Worm (Caenorhabditis elegans) whole organism, midembryonic: ENCODE measurements around the gene lgc-10.

ENCODE experiments used
- med-1 ChIP-seq: sonication (generic microtip); optimal IDR thresholded peaks from 2 replicates; lab custom pipeline; 2017; ENCODE audit warnings: missing genetic modification characterization, mild to moderate bottlenecking, missing compliant biosample characterization, antibody characterized with exemption, missing genetic modification reagents; ENCODE audit not compliant: insufficient read depth
- ref-1 ChIP-seq: fragments of 200-800 bp; sonication (Bioruptor generic); conservative IDR thresholded peaks from 2 replicates; pipeline ENCODE4 v1.3.6; 2022; ENCODE audit warnings: missing genetic modification reagents, missing genetic modification characterization, missing compliant biosample characterization
- ztf-29 ChIP-seq: fragments of 200-800 bp; sonication (Bioruptor generic); IDR thresholded peaks from 2 replicates; pipeline ENCODE4 v1.3.6; 2022; ENCODE audit warnings: missing genetic modification reagents, missing genetic modification characterization, missing compliant biosample characterization

ce11 chrIV:6493299-6493698 is 35.9 kb upstream of the lgc-10 start, which contains the start of gene Y73B6BL.44:
- no peak for TF ChIP-seq ref-1 (GFP tag; lab: Robert Waterston, UW)
- no peak for TF ChIP-seq ztf-29
- no peak for TF ChIP-seq med-1
